Fruit fly (Drosophila melanogaster): ENCODE measurements around the gene nau.
A peak's percentile ranks its signal among the peaks of the same experiment; 100 is the strongest.

The nau gene

DNA sequence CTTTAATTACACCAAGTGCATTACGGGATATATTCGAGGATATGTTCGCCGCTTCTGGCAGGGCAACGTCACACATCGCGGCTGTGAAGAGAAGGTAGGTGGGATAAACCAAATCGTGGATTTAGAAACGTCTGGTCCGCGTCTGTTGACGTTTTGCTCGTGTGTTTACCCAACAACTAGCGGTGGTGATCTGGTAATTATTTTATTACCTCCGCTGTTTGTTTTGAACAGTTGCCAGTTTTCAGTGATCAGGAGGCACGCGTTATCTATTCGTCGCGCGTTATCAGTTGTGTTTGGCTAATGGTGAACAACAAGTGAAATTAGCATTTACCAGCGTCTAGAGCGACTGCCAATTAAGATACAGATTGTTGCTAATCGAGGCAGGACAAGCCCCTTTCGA is 10.9 kb upstream of the nau start (continued):
- TF ChIP-seq Ets65A (GFP tag), result no peak
- TF ChIP-seq fd64A (GFP tag; optimal IDR thresholded peaks at IDR 0.05), result peak; percentile 19
- peak; percentile 29 for TF ChIP-seq CG11398 (GFP tag; optimal IDR thresholded peaks at IDR 0.05)
- TF ChIP-seq CG12659 (GFP tag; optimal IDR thresholded peaks at IDR 0.05), result peak; percentile 29
- TF ChIP-seq gem (tag; optimal IDR thresholded peaks at IDR 0.05), result peak; percentile 9
- TF ChIP-seq HLHmδ (GFP tag; optimal IDR thresholded peaks at IDR 0.05), result peak; percentile 56
- TF ChIP-seq seq (GFP tag; IDR thresholded peaks at IDR 0.05), result no peak
- no peak for TF ChIP-seq Jarid2 (GFP tag; optimal IDR thresholded peaks at IDR 0.05)
- TF ChIP-seq CG11247 (GFP tag; IDR thresholded peaks at IDR 0.05), result no peak
- no peak for TF ChIP-seq CG17612 (GFP tag; IDR thresholded peaks at IDR 0.05)
- TF ChIP-seq CG14860 (GFP tag; IDR thresholded peaks at IDR 0.05; ENCODE audit: partially characterized antibody), result no peak
- peak in 1 of 2 experiments; percentile 24 for TF ChIP-seq bsh (GFP tag; optimal IDR thresholded peaks at IDR 0.05)
- no peak for TF ChIP-seq Dll (GFP tag; IDR thresholded peaks at IDR 0.05; ENCODE audit: partially characterized antibody)
- TF ChIP-seq HLH4C (GFP tag; IDR thresholded peaks at IDR 0.05; ENCODE audit: partially characterized antibody), result no peak
- no peak for TF ChIP-seq Ets97D (GFP tag; optimal IDR thresholded peaks at IDR 0.05)
- TF ChIP-seq CG15696 (tag; optimal IDR thresholded peaks at IDR 0.05), result peak; percentile 30
- no peak for TF ChIP-seq CG9932 (GFP tag; IDR thresholded peaks at IDR 0.05)
- no peak for TF ChIP-seq bbx (GFP tag; IDR thresholded peaks at IDR 0.05; ENCODE audit: partially characterized antibody)
- no peak for TF ChIP-seq Ptx1 (GFP tag; IDR thresholded peaks at IDR 0.05)
- TF ChIP-seq CG18599 (GFP tag; optimal IDR thresholded peaks at IDR 0.05), result peak; percentile 86
- peak; percentile 15 for TF ChIP-seq CG12299 (tag; optimal IDR thresholded peaks at IDR 0.05)
- no peak for TF ChIP-seq ttk (GFP tag; IDR thresholded peaks at IDR 0.05)
- TF ChIP-seq fd3F (GFP tag; optimal IDR thresholded peaks at IDR 0.05), result peak; percentile 13
- TF ChIP-seq exex (tag; optimal IDR thresholded peaks at IDR 0.05), result peak; percentile 56
- no peak for TF ChIP-seq kni (GFP tag; optimal IDR thresholded peaks at IDR 0.05)
- no peak for TF ChIP-seq hkb (optimal IDR thresholded peaks at IDR 0.05)
- TF ChIP-seq hkb (GFP tag; IDR thresholded peaks at IDR 0.05), result peak; percentile 54; the same call in 1 of the 2 replicates
- TF ChIP-seq Bdp1 (GFP tag; optimal IDR thresholded peaks at IDR 0.05), result peak; percentile 16
- TF ChIP-seq CG16813 (GFP tag; IDR thresholded peaks at IDR 0.05; ENCODE audit: partially characterized antibody), result no peak
- TF ChIP-seq zf30C (GFP tag; optimal IDR thresholded peaks at IDR 0.05), result no peak
- peak; percentile 54 for TF ChIP-seq CG18619 (GFP tag; optimal IDR thresholded peaks at IDR 0.05)
- TF ChIP-seq CG2199 (GFP tag; IDR thresholded peaks at IDR 0.05), result no peak
- TF ChIP-seq CG8089 (GFP tag; optimal IDR thresholded peaks at IDR 0.05), result no peak
- TF ChIP-seq Dip3 (GFP tag; optimal IDR thresholded peaks at IDR 0.05), result no peak
- TF ChIP-seq Hey (tag; optimal IDR thresholded peaks at IDR 0.05), result peak; percentile 57
- TF ChIP-seq CG12744 (GFP tag; optimal IDR thresholded peaks at IDR 0.05), result no peak
- no peak for TF ChIP-seq CG7357 (GFP tag; IDR thresholded peaks at IDR 0.05)
- peak; percentile 26 for TF ChIP-seq ems (GFP tag; optimal IDR thresholded peaks at IDR 0.05)
- no peak for TF ChIP-seq az2 (GFP tag; optimal IDR thresholded peaks at IDR 0.05)
- TF ChIP-seq nom (GFP tag; optimal IDR thresholded peaks at IDR 0.05), result no peak
- TF ChIP-seq CG6683 (GFP tag; optimal IDR thresholded peaks at IDR 0.05), result peak; percentile 39
- no peak for TF ChIP-seq CTCF (GFP tag; optimal IDR thresholded peaks at IDR 0.05)
- peak; percentile 48; the same call in 1 of the 2 replicates for TF ChIP-seq Rfx (GFP tag; IDR thresholded peaks at IDR 0.05)
- TF ChIP-seq CG11560 (tag; IDR thresholded peaks at IDR 0.05), result no peak
- no peak for TF ChIP-seq CG9609 (GFP tag; optimal IDR thresholded peaks at IDR 0.05)
- no peak for TF ChIP-seq Poxn (GFP tag; IDR thresholded peaks at IDR 0.05)
- peak; percentile 68 for TF ChIP-seq CG1233 (GFP tag; optimal IDR thresholded peaks at IDR 0.05)
- TF ChIP-seq Meics (GFP tag; optimal IDR thresholded peaks at IDR 0.05), result peak; percentile 62
- peak; percentile 66 for TF ChIP-seq CrebB (tag; optimal IDR thresholded peaks at IDR 0.05)
- TF ChIP-seq nmo (GFP tag; optimal IDR thresholded peaks at IDR 0.05), result no peak
- TF ChIP-seq CG17328 (GFP tag; IDR thresholded peaks at IDR 0.05), result no peak
- no peak for TF ChIP-seq CG32532 (GFP tag; IDR thresholded peaks at IDR 0.05)
